Worm (Caenorhabditis elegans): ENCODE measurements around the gene vhl-1.

Gene vhl-1

ce11 chrX:11329424-11329823 is 22.3 kb downstream of the vhl-1 start, which contains the start of gene npr-9:
Gene npr-9 (plus strand): TSS chrX:11329724.
- TF ChIP-seq nhr-111 (GFP tag; optimal IDR thresholded peaks at IDR 0.05) (no peak), unc-62 (GFP tag; optimal IDR thresholded peaks at IDR 0.05 in 1 of 2) (peak in 1 of 2 experiments; percentile 13), unc-62 (tag; optimal IDR thresholded peaks at IDR 0.05) (no peak), aha-1 (tag) (peak; percentile 63), cey-2 (tag; optimal IDR thresholded peaks at IDR 0.05; ENCODE audit: borderline replicate concordance, insufficient read depth) (no peak), Y5F2A.4 (GFP tag; optimal IDR thresholded peaks at IDR 0.05) (no peak), lin-13 (GFP tag; optimal IDR thresholded peaks at IDR 0.05) (no peak), nhr-10 (tag; optimal IDR thresholded peaks at IDR 0.05) (no peak), nhr-77 (tag; optimal IDR thresholded peaks at IDR 0.05) (no peak), lim-7 (GFP tag; IDR thresholded peaks at IDR 0.05) (no peak), F44E2.7 (GFP tag; IDR thresholded peaks at IDR 0.05) (no peak), vab-7 (GFP tag; IDR thresholded peaks at IDR 0.05) (no peak), aly-2 (tag; optimal IDR thresholded peaks at IDR 0.05) (no peak), skn-1 (tag; optimal IDR thresholded peaks at IDR 0.05) (no peak)

DNA sequence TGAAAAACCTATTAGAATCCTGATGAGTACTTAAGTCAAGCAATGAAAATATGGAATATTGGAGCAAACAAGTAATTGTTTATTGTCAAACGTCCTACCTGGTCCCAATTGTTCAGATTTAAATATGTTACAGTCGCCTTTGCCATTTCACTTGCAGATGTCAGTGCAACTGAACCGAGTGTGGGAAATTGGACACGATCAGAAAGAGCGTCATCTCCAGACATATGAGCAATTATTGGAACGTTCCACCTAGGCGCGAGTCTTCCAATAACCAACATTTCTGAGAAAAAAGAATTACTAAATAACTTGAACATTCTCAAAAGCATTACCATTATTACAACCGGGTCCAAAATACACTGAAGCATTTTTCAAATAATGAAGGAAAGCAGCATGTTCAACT is 29.9 kb downstream of the vhl-1 start:
- TF ChIP-seq mes-2 (tag; optimal IDR thresholded peaks at IDR 0.05; ENCODE audit: poor library complexity, severe bottlenecking) (no peak), aha-1 (tag) (peak; percentile 94)

- no peak for TF ChIP-seq lir-3 (tag; optimal IDR thresholded peaks at IDR 0.05)
- no peak for TF ChIP-seq lin-15B (tag; optimal IDR thresholded peaks at IDR 0.05)
- TF ChIP-seq ZK546.5 (tag; optimal IDR thresholded peaks at IDR 0.05) = no peak
- no peak for TF ChIP-seq dmd-9 (GFP tag; IDR thresholded peaks at IDR 0.05)
Observed at ce11 chrX:11337783-11338182, 30.6 kb downstream of the vhl-1 start, which contains the start of gene gcy-9. Gene gcy-9 (minus strand): TSS chrX:11337883.

ce11 chrX:11339375-11339924 is 32.3 kb downstream of the vhl-1 start, which contains the start of gene aco-1:
Gene aco-1 (plus strand): TSS chrX:11339874.
- TF ChIP-seq hlh-11 (tag; optimal IDR thresholded peaks at IDR 0.05) (peak; percentile 77), ceh-28 (tag; optimal IDR thresholded peaks at IDR 0.05) (no peak), tag-97 (GFP tag; IDR thresholded peaks at IDR 0.05) (no peak), saeg-2 (GFP tag; IDR thresholded peaks at IDR 0.05) (no peak), F10B5.3 (tag; optimal IDR thresholded peaks at IDR 0.05) (no peak), daf-16 (GFP tag; optimal IDR thresholded peaks at IDR 0.05) (no peak), daf-16 (tag; optimal IDR thresholded peaks at IDR 0.05) (peak; percentile 72), fkh-10 (GFP tag; optimal IDR thresholded peaks at IDR 0.05) (no peak), F44E2.7 (GFP tag; IDR thresholded peaks at IDR 0.05) (no peak), dpl-1 (GFP tag; optimal IDR thresholded peaks at IDR 0.05) (no peak), lin-15B (tag; optimal IDR thresholded peaks at IDR 0.05) (no peak), ceh-62 (tag; optimal IDR thresholded peaks at IDR 0.05) (no peak), madf-5 (GFP tag; IDR thresholded peaks at IDR 0.05) (no peak), ztf-11 (tag; optimal IDR thresholded peaks at IDR 0.05) (no peak), pqm-1 (tag; optimal IDR thresholded peaks at IDR 0.05) (peak; percentile 16), ceh-82 (tag; optimal IDR thresholded peaks at IDR 0.05) (no peak), unc-130 (GFP tag; optimal IDR thresholded peaks at IDR 0.05) (no peak), ces-1 (GFP tag; optimal IDR thresholded peaks at IDR 0.05) (no peak), lsy-2 (tag; optimal IDR thresholded peaks at IDR 0.05) (no peak), zip-2 (tag; optimal IDR thresholded peaks at IDR 0.05) (no peak), nhr-77 (tag; optimal IDR thresholded peaks at IDR 0.05) (no peak), ZK337.2 (GFP tag; IDR thresholded peaks at IDR 0.05) (no peak), unc-39 (tag; optimal IDR thresholded peaks at IDR 0.05) (no peak), F49E8.2 (tag; optimal IDR thresholded peaks at IDR 0.05; ENCODE audit: borderline replicate concordance) (no peak), lin-13 (GFP tag; optimal IDR thresholded peaks at IDR 0.05) (no peak), tra-1 (GFP tag; IDR thresholded peaks at IDR 0.05) (0 out of 2 replicates have a peak, but pooled peaks have one; percentile 39), fos-1 (tag; optimal IDR thresholded peaks at IDR 0.05) (no peak), egl-43 (GFP tag; IDR thresholded peaks at IDR 0.05) (no peak), mep-1 (tag; optimal IDR thresholded peaks at IDR 0.05) (peak; percentile 27), nhr-237 (tag; optimal IDR thresholded peaks at IDR 0.05) (no peak), nhr-25 (tag; optimal IDR thresholded peaks at IDR 0.05; ENCODE audit: borderline replicate concordance, insufficient read depth) (no peak), F26F4.8 (GFP tag; conservative IDR thresholded peaks at IDR 0.05) (no peak), nhr-10 (tag; optimal IDR thresholded peaks at IDR 0.05) (peak; percentile 39)

Data from whole organism, L4 larva.